Worm (Caenorhabditis elegans) whole organism, L4 larva: Measurements from ENCODE around the gene F20D12.7.

Experiments used
- F10B5.3 ChIP-seq: sonication (generic microtip); optimal IDR thresholded peaks from 2 replicates; lab custom pipeline; 2016; ENCODE audit warnings: mild to moderate bottlenecking, missing genetic modification characterization, missing compliant biosample characterization
- T20F7.1 ChIP-seq: fragments of 200-800 bp; sonication (Bioruptor generic); optimal IDR thresholded peaks from 2 replicates; lab custom pipeline; 2018; ENCODE audit warnings: mild to moderate bottlenecking, missing genetic modification characterization, missing compliant biosample characterization
- T26A8.4 ChIP-seq: fragments of 200-800 bp; sonication (Bioruptor generic); IDR thresholded peaks from 2 replicates; pipeline ENCODE4 v1.3.6; 2022; ENCODE audit warnings: missing genetic modification characterization, missing compliant biosample characterization
- Y48G9A.11 ChIP-seq: fragments of 200-800 bp; sonication (Bioruptor generic); IDR thresholded peaks from 2 replicates; pipeline ENCODE4 v1.3.6; 2022; ENCODE audit warnings: missing genetic modification reagents, missing genetic modification characterization, missing compliant biosample characterization
- aha-1 ChIP-seq: fragments of 150-350 bp; peaks from one replicate; lab custom pipeline; 2014; ENCODE audit warnings: missing biosample characterization, missing genetic modification characterization
- arid-1 ChIP-seq: fragments of 200-800 bp; sonication (Bioruptor generic); conservative IDR thresholded peaks from 2 replicates; pipeline ENCODE4 v1.3.6; 2022; ENCODE audit warnings: missing genetic modification reagents, missing genetic modification characterization, missing compliant biosample characterization
- ceh-62 ChIP-seq: sonication (generic microtip); optimal IDR thresholded peaks from 2 replicates; lab custom pipeline; 2017; ENCODE audit warnings: missing biosample characterization, missing genetic modification characterization
- ces-1 ChIP-seq: fragments of 150-350 bp; sonication (generic microtip); optimal IDR thresholded peaks from 4 replicates; lab custom pipeline; 2014; ENCODE audit warnings: missing biosample characterization, missing genetic modification reagents, missing genetic modification characterization
- daf-12 ChIP-seq: fragments of 150-350 bp; optimal IDR thresholded peaks from 2 replicates; lab custom pipeline; 2014; ENCODE audit warnings: missing biosample characterization, missing genetic modification reagents, missing genetic modification characterization
- daf-16 ChIP-seq, 3 experiments: sonication (generic microtip); optimal IDR thresholded peaks; 2 replicates each; lab custom pipeline; 2016 to 2017; ENCODE audit warnings: missing genetic modification characterization in 3 of 3, missing genetic modification reagents in 3 of 3, mild to moderate bottlenecking in 2 of 3, missing compliant biosample characterization in 2 of 3, missing biosample characterization in 1 of 3, moderate library complexity in 1 of 3
- daf-8 ChIP-seq: fragments of 200-800 bp; sonication (Bioruptor generic); IDR thresholded peaks from 2 replicates; pipeline ENCODE4 v1.3.6; 2022; ENCODE audit warnings: missing genetic modification characterization, missing compliant biosample characterization
- dmd-6 ChIP-seq: fragments of 200-800 bp; sonication (Bioruptor generic); IDR thresholded peaks from 2 replicates; pipeline ENCODE4 v1.3.6; 2022; ENCODE audit warnings: missing genetic modification reagents, missing genetic modification characterization, missing compliant biosample characterization
- dmd-8 ChIP-seq: fragments of 200-800 bp; sonication (Bioruptor generic); IDR thresholded peaks from 2 replicates; pipeline ENCODE4 v1.3.6; 2022; ENCODE audit warnings: missing genetic modification characterization, missing compliant biosample characterization
- dpl-1 ChIP-seq: fragments of 150-350 bp; optimal IDR thresholded peaks from 2 replicates; lab custom pipeline; 2014; ENCODE audit warnings: missing biosample characterization, missing genetic modification reagents, missing genetic modification characterization
- dve-1 ChIP-seq: sonication (generic microtip); optimal IDR thresholded peaks from 2 replicates; lab custom pipeline; 2017; ENCODE audit warnings: antibody characterized with exemption, mild to moderate bottlenecking, missing genetic modification characterization, missing compliant biosample characterization; ENCODE audit not compliant: insufficient read depth
- egl-43 ChIP-seq: fragments of 200-800 bp; sonication (Bioruptor generic); IDR thresholded peaks from 2 replicates; pipeline ENCODE4 v1.3.6; 2022; ENCODE audit warnings: missing genetic modification reagents, missing genetic modification characterization, missing compliant biosample characterization
- fkh-10 ChIP-seq: fragments of 150-350 bp; optimal IDR thresholded peaks from 2 replicates; lab custom pipeline; 2014; ENCODE audit warnings: missing biosample characterization, missing genetic modification reagents, missing genetic modification characterization
- fos-1 ChIP-seq: fragments of 150-350 bp; optimal IDR thresholded peaks from 2 replicates; lab custom pipeline; 2014; ENCODE audit warnings: missing biosample characterization, missing genetic modification characterization
- gei-8 ChIP-seq: fragments of 200-800 bp; sonication (Bioruptor generic); optimal IDR thresholded peaks from 2 replicates; lab custom pipeline; 2018; ENCODE audit warnings: mild to moderate bottlenecking, missing genetic modification characterization, missing compliant biosample characterization
- hif-1 ChIP-seq, 2 experiments: sonication (generic microtip); optimal IDR thresholded peaks; 2 replicates each; lab custom pipeline; 2016 to 2017; ENCODE audit warnings: missing compliant biosample characterization in 2 of 2, missing genetic modification characterization in 2 of 2, missing genetic modification reagents in 2 of 2, missing genotype in 2 of 2, mild to moderate bottlenecking in 1 of 2
- hlh-11 ChIP-seq: fragments of 200-800 bp; sonication (Bioruptor generic); optimal IDR thresholded peaks from 2 replicates; lab custom pipeline; 2018; ENCODE audit warnings: mild to moderate bottlenecking, missing genetic modification characterization, missing compliant biosample characterization
- hlh-30 ChIP-seq: sonication (generic microtip); optimal IDR thresholded peaks from 2 replicates; lab custom pipeline; 2017; ENCODE audit warnings: antibody characterized with exemption, mild to moderate bottlenecking, missing genetic modification characterization, missing compliant biosample characterization; ENCODE audit not compliant: insufficient read depth
- hmg-1.1 ChIP-seq: fragments of 200-800 bp; sonication (Bioruptor generic); IDR thresholded peaks from 2 replicates; pipeline ENCODE4 v1.3.6; 2022; ENCODE audit warnings: missing genetic modification reagents, missing genetic modification characterization, missing compliant biosample characterization
- jun-1 ChIP-seq: fragments of 150-350 bp; optimal IDR thresholded peaks from 2 replicates; lab custom pipeline; 2014; ENCODE audit warnings: missing biosample characterization, missing genetic modification reagents, missing genetic modification characterization
- lin-15B ChIP-seq: fragments of 150-350 bp; sonication (generic microtip); optimal IDR thresholded peaks from 3 replicates; lab custom pipeline; 2014; ENCODE audit warnings: missing biosample characterization, missing genetic modification characterization
- lin-38 ChIP-seq: fragments of 200-800 bp; sonication (Bioruptor generic); IDR thresholded peaks from 2 replicates; pipeline ENCODE4 v1.3.6; 2022; ENCODE audit warnings: missing genetic modification reagents, missing genetic modification characterization, missing compliant biosample characterization
- lsy-2 ChIP-seq, 2 experiments: fragments of 150-350 bp in 1 of 2; sonication (generic microtip) in 1 of 2; optimal IDR thresholded peaks; 2 replicates each; lab custom pipeline; 2014 to 2017; ENCODE audit warnings: missing biosample characterization in 2 of 2, missing genetic modification characterization in 2 of 2
- madf-5 ChIP-seq, 2 experiments: fragments of 200-800 bp; sonication (Bioruptor generic); IDR thresholded peaks; 2 replicates each; pipeline ENCODE4 v1.3.6; 2022; ENCODE audit warnings: missing compliant biosample characterization in 2 of 2, missing genetic modification characterization in 2 of 2
- mdt-29 ChIP-seq: fragments of 200-800 bp; sonication (Bioruptor generic); IDR thresholded peaks from 2 replicates; pipeline ENCODE4 v1.3.6; 2022; ENCODE audit warnings: missing genetic modification reagents, missing genetic modification characterization, missing compliant biosample characterization
- mep-1 ChIP-seq: fragments of 150-350 bp; sonication (generic microtip); optimal IDR thresholded peaks from 3 replicates; lab custom pipeline; 2014; ENCODE audit warnings: missing biosample characterization, missing genetic modification characterization
- mxl-2 ChIP-seq: fragments of 200-800 bp; sonication (Bioruptor generic); conservative IDR thresholded peaks from 2 replicates; pipeline ENCODE4 v1.3.6; 2022; ENCODE audit warnings: missing genetic modification reagents, missing genetic modification characterization, missing compliant biosample characterization
- mxl-3 ChIP-seq: fragments of 200-800 bp; sonication (Bioruptor generic); optimal IDR thresholded peaks from 2 replicates; lab custom pipeline; 2018; ENCODE audit warnings: mild to moderate bottlenecking, missing genetic modification characterization, missing compliant biosample characterization
- nhr-25 ChIP-seq: sonication (generic microtip); optimal IDR thresholded peaks from 2 replicates; lab custom pipeline; 2017; ENCODE audit warnings: missing genetic modification characterization, mild to moderate bottlenecking, missing compliant biosample characterization, antibody characterized with exemption, moderate library complexity, borderline replicate concordance; ENCODE audit not compliant: insufficient read depth
- nhr-28 ChIP-seq: fragments of 150-350 bp; optimal IDR thresholded peaks from 2 replicates; lab custom pipeline; 2014; ENCODE audit warnings: missing biosample characterization, missing genetic modification characterization
- nhr-41 ChIP-seq: fragments of 200-800 bp; sonication (Bioruptor generic); IDR thresholded peaks from 2 replicates; pipeline ENCODE4 v1.3.6; 2022; ENCODE audit warnings: missing genetic modification reagents, missing genetic modification characterization, missing compliant biosample characterization
- nhr-42 ChIP-seq: fragments of 200-800 bp; sonication (Bioruptor generic); IDR thresholded peaks from 2 replicates; pipeline ENCODE4 v1.3.6; 2022; ENCODE audit warnings: missing genetic modification characterization, missing compliant biosample characterization
- php-3 ChIP-seq: fragments of 200-800 bp; sonication (Bioruptor generic); IDR thresholded peaks from 2 replicates; pipeline ENCODE4 v1.3.6; 2022; ENCODE audit warnings: missing genetic modification reagents, missing genetic modification characterization, missing compliant biosample characterization
- pqm-1 ChIP-seq: sonication (generic microtip); optimal IDR thresholded peaks from 2 replicates; lab custom pipeline; 2017; ENCODE audit warnings: missing biosample characterization, missing genetic modification characterization
- set-16 ChIP-seq: fragments of 200-800 bp; sonication (Bioruptor generic); IDR thresholded peaks from 2 replicates; pipeline ENCODE4 v1.3.6; 2022; ENCODE audit warnings: missing genetic modification reagents, missing genetic modification characterization, missing compliant biosample characterization
- snpc-1.2 ChIP-seq: fragments of 200-800 bp; sonication (Bioruptor generic); IDR thresholded peaks from 2 replicates; pipeline ENCODE4 v1.3.6; 2022; ENCODE audit warnings: missing genetic modification reagents, missing genetic modification characterization, missing compliant biosample characterization
- snpc-4 ChIP-seq: fragments of 150-350 bp; optimal IDR thresholded peaks from 2 replicates; lab custom pipeline; 2014; ENCODE audit warnings: missing biosample characterization, missing genetic modification characterization
- spr-1 ChIP-seq: sonication (generic microtip); optimal IDR thresholded peaks from 2 replicates; lab custom pipeline; 2016; ENCODE audit warnings: mild to moderate bottlenecking, missing genetic modification characterization, missing compliant biosample characterization
- tra-1 ChIP-seq: fragments of 200-800 bp; sonication (Bioruptor generic); IDR thresholded peaks from 2 replicates; pipeline ENCODE4 v1.3.6; 2022; ENCODE audit warnings: missing genetic modification reagents, missing genetic modification characterization, missing compliant biosample characterization

F20D12.7 gene

DNA sequence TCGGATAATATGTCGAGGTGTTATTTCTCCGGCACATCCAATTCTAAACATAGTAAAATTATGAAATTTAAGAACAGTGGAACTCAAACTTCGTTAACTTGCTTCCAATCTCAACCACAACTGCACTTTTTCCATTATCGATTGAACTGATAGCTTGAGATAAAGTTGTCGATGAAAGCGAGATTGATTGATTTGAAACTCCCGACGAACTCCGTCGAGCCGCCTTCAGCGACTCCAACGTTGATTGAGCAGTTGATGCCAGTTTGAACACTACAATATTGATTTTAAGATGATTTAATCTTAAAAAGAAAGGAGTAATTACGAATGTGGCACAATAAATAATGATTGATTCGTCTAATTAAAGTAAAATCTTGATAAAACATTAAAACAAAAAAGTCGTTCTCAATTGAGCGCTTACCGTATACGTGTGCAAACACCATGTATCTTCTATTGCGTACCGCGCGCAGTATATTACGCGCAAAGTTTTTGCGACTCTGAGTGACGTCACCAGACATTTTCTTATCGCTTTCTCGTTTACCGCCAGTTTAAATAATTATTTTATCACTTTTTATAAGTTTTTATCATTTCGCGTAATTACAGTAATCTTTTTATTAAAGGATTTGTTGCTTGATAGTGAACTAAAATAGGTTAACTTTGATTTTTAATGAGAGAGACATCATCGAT is 36.4 kb downstream of the F20D12.7 start, which contains the start of gene arp-11 (continued):
- peak; percentile 74 for TF ChIP-seq hlh-11
- TF ChIP-seq hmg-1.1 = peak; percentile 61
- no peak for TF ChIP-seq nhr-25 (tag; lab: Kevin White, UChicago)
- TF ChIP-seq fkh-10 = peak; percentile 8
- TF ChIP-seq set-16 (GFP tag; lab: Robert Waterston, UW) = no peak
- no peak for TF ChIP-seq F10B5.3 (tag; lab: Kevin White, UChicago)
- TF ChIP-seq mep-1 = peak; percentile 83
- TF ChIP-seq lsy-2 (tag; optimal IDR thresholded peaks at IDR 0.05; lab: Kevin White, UChicago) = peak; percentile 75 to 98
- no peak for TF ChIP-seq nhr-41 (GFP tag; lab: Robert Waterston, UW)
- TF ChIP-seq gei-8 (GFP tag; lab: Kevin White, UChicago) = no peak
- TF ChIP-seq, all 104 proteins: peak for 29

DNA sequence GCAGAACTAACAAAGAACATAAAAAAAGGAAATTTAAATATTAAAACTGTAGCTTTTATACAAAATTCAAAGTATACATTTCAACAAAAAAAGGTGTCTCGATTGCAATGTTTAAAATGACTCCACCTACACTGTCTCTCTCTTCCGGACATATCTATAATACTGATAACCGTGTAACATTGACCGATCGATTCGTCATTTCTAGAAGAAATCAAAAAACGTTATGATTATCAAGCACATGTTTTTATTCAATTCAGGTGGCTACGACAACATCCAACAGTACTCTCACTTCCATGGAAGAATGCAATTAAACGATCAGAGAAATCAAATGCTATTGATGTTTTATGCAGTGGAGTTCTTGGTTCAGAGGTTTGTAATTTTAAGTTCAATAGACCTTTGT is 40.2 kb downstream of the F20D12.7 start:
- TF ChIP-seq Y48G9A.11 (GFP tag; lab: Robert Waterston, UW) (no peak), snpc-1.2 (GFP tag; lab: Robert Waterston, UW) (no peak), daf-8 (no peak), snpc-4 (no peak), hlh-30 (tag; lab: Kevin White, UChicago) (peak; percentile 19), pqm-1 (tag; lab: Kevin White, UChicago) (peak; percentile 65), dve-1 (tag; lab: Kevin White, UChicago) (peak; percentile 57), T20F7.1 (GFP tag; lab: Kevin White, UChicago) (peak; percentile 28), nhr-28 (tag; lab: Kevin White, UChicago) (peak; percentile 61), F10B5.3 (tag; lab: Kevin White, UChicago) (no peak), hlh-11 (peak; percentile 60), daf-16 (GFP tag; optimal IDR thresholded peaks at IDR 0.05; lab: Kevin White, UChicago) (no peak), daf-16 (tag; optimal IDR thresholded peaks at IDR 0.05; lab: Kevin White, UChicago) (peak; percentile 73), dmd-6 (GFP tag; lab: Robert Waterston, UW) (peak; percentile 38; the same call in 1 of the 2 replicates), php-3 (GFP tag; lab: Robert Waterston, UW) (0 out of 2 replicates have a peak, but pooled peaks have one; percentile 9), madf-5 (GFP tag; IDR thresholded peaks at IDR 0.05; lab: Robert Waterston, UW) (no peak)
- TF ChIP-seq, all 104 proteins: peak for 9

DNA sequence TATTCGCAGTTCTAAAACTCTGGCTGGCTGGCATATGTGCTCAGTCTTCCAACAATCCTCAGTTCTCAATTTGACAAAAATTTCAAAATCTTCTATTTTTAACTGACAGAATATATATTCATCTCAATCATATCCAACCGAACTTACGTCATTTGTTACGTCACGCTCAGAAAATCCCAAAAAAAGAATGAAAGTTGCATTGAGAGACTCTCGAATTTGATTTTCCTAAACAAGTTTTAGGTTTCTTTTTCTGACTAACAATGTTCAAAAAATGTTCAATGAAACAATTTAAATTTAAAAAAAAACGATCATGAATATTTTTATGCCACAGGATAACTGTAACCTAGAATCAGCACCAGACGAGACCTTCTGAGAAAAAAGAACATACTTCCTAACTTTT is 40.8 kb downstream of the F20D12.7 start:
- TF ChIP-seq dmd-8 (no peak), egl-43 (GFP tag; lab: Robert Waterston, UW) (no peak), nhr-42 (GFP tag; lab: Robert Waterston, UW) (no peak), fkh-10 (peak; percentile 53), mxl-3 (GFP tag; lab: Kevin White, UChicago) (no peak), ces-1 (GFP tag; lab: Kevin White, UChicago) (peak; percentile 53), dpl-1 (no peak), nhr-25 (tag; lab: Kevin White, UChicago) (no peak), lin-15B (tag; lab: Kevin White, UChicago) (no peak), snpc-1.2 (GFP tag; lab: Robert Waterston, UW) (no peak), daf-12 (tag; lab: Kevin White, UChicago) (no peak), lin-38 (GFP tag; lab: Robert Waterston, UW) (no peak), snpc-4 (no peak), mdt-29 (GFP tag; lab: Robert Waterston, UW) (no peak)
- TF ChIP-seq, all 104 proteins: peak for 2

DNA sequence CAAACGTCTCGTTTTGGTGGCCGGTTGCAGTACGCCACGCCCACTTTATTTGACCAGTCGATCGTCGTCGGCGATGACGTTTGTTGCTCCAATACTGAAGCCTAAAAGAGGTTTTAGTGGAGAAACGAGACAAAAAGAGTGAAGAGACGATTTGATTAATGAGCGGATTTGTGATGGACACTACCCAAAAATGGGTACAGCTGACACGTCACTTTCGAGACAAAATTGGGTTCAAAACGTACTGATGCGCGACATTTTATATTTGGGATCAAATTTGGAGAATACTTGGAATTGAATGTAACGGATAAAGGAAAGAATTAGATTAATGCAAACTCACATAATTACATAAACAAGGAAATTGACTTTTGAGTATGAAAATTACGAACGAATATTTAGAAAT is 41.3 kb downstream of the F20D12.7 start, which contains the start of gene ilys-4:
Gene ilys-4, minus strand, starts transcription at position 101 of the 400 bp plus-strand sequence.
- TF ChIP-seq mxl-2 (GFP tag; lab: Robert Waterston, UW) = no peak
- no peak for TF ChIP-seq dmd-8
- TF ChIP-seq ceh-62 (tag; lab: Kevin White, UChicago) = no peak
- no peak for TF ChIP-seq spr-1 (tag; lab: Kevin White, UChicago)
- no peak for TF ChIP-seq arid-1 (GFP tag; lab: Robert Waterston, UW)
- no peak for TF ChIP-seq lin-38 (GFP tag; lab: Robert Waterston, UW)
- TF ChIP-seq hmg-1.1 = no peak
- TF ChIP-seq lin-15B (tag; lab: Kevin White, UChicago) = no peak
- TF ChIP-seq fos-1 = no peak
- no peak for TF ChIP-seq aha-1 (tag; lab: Kevin White, UChicago)
- TF ChIP-seq tra-1 (GFP tag; lab: Robert Waterston, UW) = no peak
- no peak for TF ChIP-seq T26A8.4
- no peak for TF ChIP-seq hif-1 (tag; optimal IDR thresholded peaks at IDR 0.05; lab: Kevin White, UChicago)
- no peak for TF ChIP-seq daf-12 (tag; lab: Kevin White, UChicago)
- TF ChIP-seq jun-1 (tag; lab: Kevin White, UChicago) = no peak
